Worm (Caenorhabditis elegans): Measurements from ENCODE around the gene dhs-25.
A peak's percentile ranks its signal among the peaks of the same experiment; 100 is the strongest.

The dhs-25 gene

ce11 chrX:1488775-1489174, 2.4 kb downstream of the dhs-25 start:
- TF ChIP-seq nhr-21 (tag; optimal IDR thresholded peaks at IDR 0.05): no peak
- TF ChIP-seq sma-3 (GFP tag; optimal IDR thresholded peaks at IDR 0.05): no peak
- no peak for TF ChIP-seq dmd-4 (tag; optimal IDR thresholded peaks at IDR 0.05)
- no peak for TF ChIP-seq ceh-16 (tag; optimal IDR thresholded peaks at IDR 0.05)
- no peak for TF ChIP-seq F13H6.1 (tag; optimal IDR thresholded peaks at IDR 0.05)
- TF ChIP-seq mdl-1 (tag; optimal IDR thresholded peaks at IDR 0.05): no peak
- no peak for TF ChIP-seq ama-1 (optimal IDR thresholded peaks at IDR 0.05)
- TF ChIP-seq nhr-12 (tag; optimal IDR thresholded peaks at IDR 0.05): no peak
- TF ChIP-seq peb-1 (tag; optimal IDR thresholded peaks at IDR 0.05): no peak
- TF ChIP-seq fos-1 (tag; optimal IDR thresholded peaks at IDR 0.05): no peak
- no peak for TF ChIP-seq snpc-4 (tag; optimal IDR thresholded peaks at IDR 0.05)
- no peak for TF ChIP-seq lin-13 (GFP tag; optimal IDR thresholded peaks at IDR 0.05)
- TF ChIP-seq egl-27 (tag; optimal IDR thresholded peaks at IDR 0.05): no peak

DNA sequence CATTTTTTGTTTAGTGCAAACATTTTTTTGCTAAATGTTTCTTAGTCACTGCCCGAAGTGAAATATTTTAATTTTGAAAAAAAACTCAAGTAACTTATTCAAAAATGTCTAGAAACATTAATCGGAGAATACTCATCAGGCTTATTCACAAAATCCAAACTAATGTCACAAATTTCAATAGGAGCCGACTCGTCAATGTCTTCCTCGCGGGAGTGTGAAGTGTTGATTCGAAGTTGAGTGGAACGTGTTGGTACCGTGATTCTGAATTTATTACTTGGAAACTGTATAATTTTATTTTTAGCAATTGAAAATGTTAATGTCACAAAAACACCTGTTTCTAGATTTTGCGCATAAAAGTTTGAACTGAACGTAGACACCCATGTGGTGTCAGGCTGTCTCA, 3.2 kb downstream of the dhs-25 start:
- no peak for TF ChIP-seq ama-1 (optimal IDR thresholded peaks at IDR 0.05)
- peak; percentile 2 for TF ChIP-seq sma-9 (GFP tag; optimal IDR thresholded peaks at IDR 0.05)
- TF ChIP-seq sma-9 (tag; optimal IDR thresholded peaks at IDR 0.05): no peak

DNA sequence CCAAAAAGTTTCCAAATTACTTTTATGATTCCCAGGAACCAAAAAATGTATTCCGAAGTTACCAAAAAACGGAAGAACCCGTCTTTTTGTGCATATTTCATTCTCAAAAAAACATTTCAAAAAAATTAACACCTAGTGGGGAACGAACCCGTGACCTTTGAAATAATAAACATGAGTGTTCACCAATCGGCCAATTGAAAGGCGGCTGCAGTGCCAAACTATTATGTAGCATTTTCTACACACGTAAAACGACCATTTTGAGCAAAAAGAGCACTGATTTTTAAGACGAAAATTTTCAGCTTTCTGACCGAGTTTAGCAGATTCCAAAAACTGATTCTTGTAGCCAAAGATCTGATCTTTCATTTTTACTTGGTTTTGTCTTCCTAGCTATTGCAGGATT, 4.7 kb downstream of the dhs-25 start:
- TF ChIP-seq nhr-6 (tag; optimal IDR thresholded peaks at IDR 0.05): no peak

ce11 chrX:1492174-1492573, 5.8 kb downstream of the dhs-25 start:
- TF ChIP-seq nhr-25 (tag; optimal IDR thresholded peaks at IDR 0.05): no peak
- TF ChIP-seq R02D3.7 (tag; optimal IDR thresholded peaks at IDR 0.05): no peak
- peak; percentile 9 for TF ChIP-seq nhr-129 (tag; optimal IDR thresholded peaks at IDR 0.05)
- no peak for TF ChIP-seq lin-13 (GFP tag; optimal IDR thresholded peaks at IDR 0.05)
- no peak for TF ChIP-seq F13H6.1 (tag; optimal IDR thresholded peaks at IDR 0.05)
- TF ChIP-seq ceh-82 (tag; optimal IDR thresholded peaks at IDR 0.05): no peak
- TF ChIP-seq skn-1 (tag; optimal IDR thresholded peaks at IDR 0.05): no peak

ce11 chrX:1494256-1494655, 7.9 kb downstream of the dhs-25 start, which contains the start of gene F09E10.5:
Gene F09E10.5, minus strand, starts transcription at chrX:1494356.
- TF ChIP-seq elt-1 (tag; optimal IDR thresholded peaks at IDR 0.05) (no peak), crh-2 (tag; optimal IDR thresholded peaks at IDR 0.05) (no peak), nhr-23 (tag; optimal IDR thresholded peaks at IDR 0.05) (no peak)

ce11 chrX:1495980-1496379, 9.6 kb downstream of the dhs-25 start:
- TF ChIP-seq blmp-1 (tag; optimal IDR thresholded peaks at IDR 0.05; ENCODE audit: insufficient read depth) (no peak), ama-1 (optimal IDR thresholded peaks at IDR 0.05) (no peak), elt-3 (tag; optimal IDR thresholded peaks at IDR 0.05) (no peak), sma-3 (GFP tag; optimal IDR thresholded peaks at IDR 0.05) (no peak), fos-1 (tag; optimal IDR thresholded peaks at IDR 0.05) (no peak)

- TF ChIP-seq elt-1 (tag; optimal IDR thresholded peaks at IDR 0.05) (no peak), nhr-77 (tag; optimal IDR thresholded peaks at IDR 0.05) (no peak), mbf-1 (tag; optimal IDR thresholded peaks at IDR 0.05) (no peak), nhr-11 (tag; optimal IDR thresholded peaks at IDR 0.05) (no peak)
Measured at ce11 chrX:1497581-1497980, 11.2 kb downstream of the dhs-25 start, which contains the start of gene F09E10.6. Gene F09E10.6, minus strand, starts transcription at chrX:1497681.

- no peak for TF ChIP-seq lsy-2 (tag; optimal IDR thresholded peaks at IDR 0.05)
- no peak for TF ChIP-seq ztf-11 (tag; optimal IDR thresholded peaks at IDR 0.05)
- no peak for TF ChIP-seq ztf-4 (tag; optimal IDR thresholded peaks at IDR 0.05)
- TF ChIP-seq crh-2 (tag; optimal IDR thresholded peaks at IDR 0.05): no peak
- no peak for TF ChIP-seq snpc-4 (tag; optimal IDR thresholded peaks at IDR 0.05)
- TF ChIP-seq unc-55 (GFP tag; optimal IDR thresholded peaks at IDR 0.05): no peak
- TF ChIP-seq nhr-129 (tag; optimal IDR thresholded peaks at IDR 0.05): peak; percentile 45
- no peak for TF ChIP-seq elt-1 (tag; optimal IDR thresholded peaks at IDR 0.05)
Measured at ce11 chrX:1499499-1499898, 13.2 kb downstream of the dhs-25 start.
